Comparison of ENCODE assay signal across 2 fruit fly cellular contexts in the genomic region with DNA sequence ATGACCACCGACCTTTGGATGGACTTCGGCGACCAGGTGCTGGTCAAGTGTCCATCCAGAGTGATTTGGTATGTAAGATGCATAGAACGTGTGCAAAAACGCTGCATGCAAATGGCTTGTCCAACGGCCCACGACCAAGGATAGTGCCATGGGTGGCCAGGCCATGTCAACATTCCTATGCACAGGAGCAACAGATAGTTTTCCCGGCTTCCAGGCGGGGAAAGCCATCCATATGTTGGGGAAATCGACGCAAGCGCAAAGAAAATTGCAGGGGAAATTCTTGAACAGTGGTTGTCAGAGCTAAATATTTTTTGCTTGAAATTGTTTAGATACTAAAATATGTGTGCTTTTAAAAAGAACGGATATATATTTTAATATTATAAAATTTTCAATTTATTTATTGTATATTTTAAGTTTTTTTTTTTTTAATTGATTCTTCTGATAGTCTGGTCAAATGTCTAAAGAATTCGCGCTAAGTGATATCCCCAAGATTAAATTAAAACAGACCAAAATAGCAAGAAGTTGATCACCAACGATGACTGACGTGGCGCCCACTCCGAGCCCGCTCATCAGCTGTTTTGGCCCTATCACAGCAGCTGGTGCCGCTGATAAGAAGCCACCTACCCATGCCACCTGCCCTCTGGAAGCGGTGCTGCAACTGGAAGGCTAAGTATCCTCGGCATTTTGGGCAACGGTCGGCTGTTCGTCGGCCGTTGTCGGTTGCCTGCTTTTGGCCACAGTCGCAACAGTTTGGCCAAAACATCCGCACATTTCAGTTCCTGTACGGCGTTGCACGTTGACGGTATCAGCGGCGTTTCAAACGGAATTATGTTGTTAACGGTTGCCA.
A peak's percentile ranks its signal among the peaks of the same experiment; 100 is the strongest.
TF ChIP-seq lines count a peak whose summit lies in the region.

Gene 5-HT2B (plus strand): TSS at position 797 of the 847 bp plus-strand sequence.

TF ChIP-seq in whole organism, embryonic, 481 proteins besides CTCF, POLR2A, EP300 and RAD21 (continued from another document and continues in another):
- TF ChIP-seq CG9876 (GFP tag; optimal IDR thresholded peaks at IDR 0.05; lab: Kevin White, UChicago) (no peak), CG14441 (GFP tag; IDR thresholded peaks at IDR 0.05; lab: Robert Waterston, UW) (no peak), Elba2 (GFP tag; optimal IDR thresholded peaks at IDR 0.05; lab: Kevin White, UChicago) (no peak), CG6683 (GFP tag; optimal IDR thresholded peaks at IDR 0.05; lab: Kevin White, UChicago) (no peak), Chrac-16 (GFP tag; optimal IDR thresholded peaks at IDR 0.05; lab: Kevin White, UChicago) (no peak), Adf1 (GFP tag; IDR thresholded peaks at IDR 0.05; lab: Robert Waterston, UW) (no peak), twi (tag; optimal IDR thresholded peaks at IDR 0.05; lab: Kevin White, UChicago) (no peak), CG17385 (GFP tag; optimal IDR thresholded peaks at IDR 0.05; lab: Kevin White, UChicago) (peak; percentile 37), tup (GFP tag; optimal IDR thresholded peaks at IDR 0.05; lab: Kevin White, UChicago) (no peak), Jarid2 (GFP tag; optimal IDR thresholded peaks at IDR 0.05; lab: Kevin White, UChicago) (no peak), CG17328 (GFP tag; IDR thresholded peaks at IDR 0.05; lab: Robert Waterston, UW) (no peak), Hr78 (GFP tag; optimal IDR thresholded peaks at IDR 0.05; lab: Kevin White, UChicago) (no peak), CG4282 (GFP tag; optimal IDR thresholded peaks at IDR 0.05; lab: Kevin White, UChicago) (no peak), ftz-f1 (GFP tag; optimal IDR thresholded peaks at IDR 0.05; lab: Kevin White, UChicago) (no peak), CG14014 (GFP tag; IDR thresholded peaks at IDR 0.05; lab: Robert Waterston, UW) (0 out of 2 replicates have a peak, but pooled peaks have one; percentile 33), sim (GFP tag; IDR thresholded peaks at IDR 0.05; lab: Robert Waterston, UW) (no peak), en (GFP tag; optimal IDR thresholded peaks at IDR 0.05; lab: Kevin White, UChicago) (no peak), CG7987 (GFP tag; optimal IDR thresholded peaks at IDR 0.05; lab: Kevin White, UChicago) (no peak), Scr (GFP tag; IDR thresholded peaks at IDR 0.05; lab: Robert Waterston, UW; ENCODE audit: partially characterized antibody) (no peak), grn (GFP tag; optimal IDR thresholded peaks at IDR 0.05; lab: Kevin White, UChicago) (no peak), CG9215 (GFP tag; IDR thresholded peaks at IDR 0.05; lab: Robert Waterston, UW) (peak; percentile 40), Dbx (GFP tag; IDR thresholded peaks at IDR 0.05; lab: Robert Waterston, UW) (0 out of 3 replicates have a peak, but pooled peaks have one; percentile 41), br (optimal IDR thresholded peaks at IDR 0.05; lab: Kevin White, UChicago) (no peak), BtbVII (GFP tag; optimal IDR thresholded peaks at IDR 0.05; lab: Kevin White, UChicago) (no peak), chinmo (GFP tag; IDR thresholded peaks at IDR 0.05; lab: Robert Waterston, UW; ENCODE audit: partially characterized antibody) (no peak), Lhr (GFP tag; optimal IDR thresholded peaks at IDR 0.05; lab: Kevin White, UChicago) (no peak), CG4854 (GFP tag; optimal IDR thresholded peaks at IDR 0.05; lab: Kevin White, UChicago) (no peak), Fer2 (tag; optimal IDR thresholded peaks at IDR 0.05; lab: Kevin White, UChicago) (no peak), CG30431 (GFP tag; optimal IDR thresholded peaks at IDR 0.05; lab: Kevin White, UChicago) (no peak), CG3838 (GFP tag; optimal IDR thresholded peaks at IDR 0.05; lab: Kevin White, UChicago) (no peak), onecut (GFP tag; IDR thresholded peaks at IDR 0.05; lab: Robert Waterston, UW) (no peak), prd (optimal IDR thresholded peaks at IDR 0.05; lab: Kevin White, UChicago) (no peak), prd (GFP tag; IDR thresholded peaks at IDR 0.05; lab: Robert Waterston, UW) (0 out of 3 replicates have a peak, but pooled peaks have one; percentile 5), CG12104 (GFP tag; optimal IDR thresholded peaks at IDR 0.05; lab: Kevin White, UChicago) (no peak), MTF-1 (GFP tag; optimal IDR thresholded peaks at IDR 0.05; lab: Kevin White, UChicago; ENCODE audit: borderline replicate concordance) (no peak), gsb (GFP tag; IDR thresholded peaks at IDR 0.05; lab: Robert Waterston, UW) (no peak), CG30403 (GFP tag; optimal IDR thresholded peaks at IDR 0.05; lab: Kevin White, UChicago) (peak; percentile 28), CG2199 (GFP tag; IDR thresholded peaks at IDR 0.05; lab: Robert Waterston, UW) (no peak), Dip2 (GFP tag; IDR thresholded peaks at IDR 0.05; lab: Robert Waterston, UW) (no peak), CG9932 (GFP tag; IDR thresholded peaks at IDR 0.05; lab: Robert Waterston, UW) (0 out of 2 replicates have a peak, but pooled peaks have one; percentile 29), CG7786 (GFP tag; optimal IDR thresholded peaks at IDR 0.05; lab: Kevin White, UChicago) (no peak), CG6175 (GFP tag; IDR thresholded peaks at IDR 0.05; lab: Robert Waterston, UW) (no peak), CG4328 (GFP tag; optimal IDR thresholded peaks at IDR 0.05; lab: Kevin White, UChicago) (no peak), Stat92E (GFP tag; optimal IDR thresholded peaks at IDR 0.05; lab: Kevin White, UChicago) (no peak), chn (GFP tag; optimal IDR thresholded peaks at IDR 0.05; lab: Kevin White, UChicago) (no peak), CG1233 (GFP tag; optimal IDR thresholded peaks at IDR 0.05; lab: Kevin White, UChicago) (peak; percentile 25), CG12744 (GFP tag; optimal IDR thresholded peaks at IDR 0.05; lab: Kevin White, UChicago) (no peak), maf-S (GFP tag; optimal IDR thresholded peaks at IDR 0.05; lab: Kevin White, UChicago) (no peak), CG14050 (GFP tag; IDR thresholded peaks at IDR 0.05; lab: Robert Waterston, UW) (no peak), Rx (GFP tag; IDR thresholded peaks at IDR 0.05; lab: Robert Waterston, UW) (no peak), bab2 (GFP tag; optimal IDR thresholded peaks at IDR 0.05; lab: Kevin White, UChicago) (no peak), lilli (GFP tag; optimal IDR thresholded peaks at IDR 0.05; lab: Kevin White, UChicago) (peak; percentile 17), CG10209 (GFP tag; optimal IDR thresholded peaks at IDR 0.05; lab: Kevin White, UChicago) (peak; percentile 27), CG13624 (GFP tag; optimal IDR thresholded peaks at IDR 0.05; lab: Kevin White, UChicago) (no peak), CG6765 (GFP tag; optimal IDR thresholded peaks at IDR 0.05; lab: Kevin White, UChicago) (no peak), CG2202 (tag; optimal IDR thresholded peaks at IDR 0.05; lab: Kevin White, UChicago) (no peak), Xrp1 (GFP tag; IDR thresholded peaks at IDR 0.05; lab: Robert Waterston, UW) (no peak; the same call in 1 of the 2 replicates), CG14667 (GFP tag; IDR thresholded peaks at IDR 0.05; lab: Robert Waterston, UW) (no peak), Awh (GFP tag; IDR thresholded peaks at IDR 0.05; lab: Robert Waterston, UW) (no peak), gfzf (GFP tag; optimal IDR thresholded peaks at IDR 0.05; lab: Kevin White, UChicago) (no peak), nerfin-1 (tag; optimal IDR thresholded peaks at IDR 0.05; lab: Kevin White, UChicago) (peak; percentile 76), CG5953 (GFP tag; IDR thresholded peaks at IDR 0.05; lab: Robert Waterston, UW) (no peak)

TF ChIP-seq in whole organism, prepupa, 60 proteins besides CTCF, POLR2A, EP300 and RAD21 (continued from another document):
- TF ChIP-seq acj6 (GFP tag; optimal IDR thresholded peaks at IDR 0.05; lab: Kevin White, UChicago) (peak; percentile 29), CG10631 (GFP tag; optimal IDR thresholded peaks at IDR 0.05; lab: Kevin White, UChicago) (peak; percentile 40), CG6854 (GFP tag; optimal IDR thresholded peaks at IDR 0.05; lab: Kevin White, UChicago) (no peak), CG11762 (GFP tag; optimal IDR thresholded peaks at IDR 0.05; lab: Kevin White, UChicago; ENCODE audit: insufficient read depth) (no peak), Eip75B (GFP tag; optimal IDR thresholded peaks at IDR 0.05; lab: Kevin White, UChicago) (no peak), net (GFP tag; optimal IDR thresholded peaks at IDR 0.05; lab: Kevin White, UChicago) (peak; percentile 10), CG7368 (GFP tag; optimal IDR thresholded peaks at IDR 0.05; lab: Kevin White, UChicago) (no peak), CG6276 (GFP tag; optimal IDR thresholded peaks at IDR 0.05; lab: Kevin White, UChicago) (peak; percentile 30), Eip93F (GFP tag; optimal IDR thresholded peaks at IDR 0.05; lab: Kevin White, UChicago) (no peak), CG4318 (GFP tag; optimal IDR thresholded peaks at IDR 0.05; lab: Kevin White, UChicago) (peak; percentile 51), CG16779 (tag; optimal IDR thresholded peaks at IDR 0.05; lab: Kevin White, UChicago) (peak; percentile 7), spab (GFP tag; optimal IDR thresholded peaks at IDR 0.05; lab: Kevin White, UChicago) (no peak), salr (GFP tag; optimal IDR thresholded peaks at IDR 0.05; lab: Kevin White, UChicago) (peak in 1 of 2 experiments; percentile 6), CG9139 (GFP tag; optimal IDR thresholded peaks at IDR 0.05; lab: Kevin White, UChicago) (no peak), eg (GFP tag; IDR thresholded peaks at IDR 0.05; lab: Robert Waterston, UW) (peak; percentile 27; the same call in 1 of the 3 replicates), CG15336 (GFP tag; IDR thresholded peaks at IDR 0.05; lab: Robert Waterston, UW) (no peak; the same call in 1 of the 2 replicates)
